Fruit fly (Drosophila melanogaster) whole organism, prepupa: ENCODE results near the gene CycD.
A peak's percentile ranks its signal among the peaks of the same experiment; 100 is the strongest.

Experiments used
- Blimp-1 ChIP-seq: fragments of 200-800 bp; sonication (Bioruptor generic); optimal IDR thresholded peaks from 3 replicates; lab custom pipeline; 2017; ENCODE audit warnings: missing biosample characterization, missing genetic modification characterization, mild to moderate bottlenecking, moderate library complexity, missing genetic modification reagents
- CG10631 ChIP-seq: fragments of 200-800 bp; sonication (Bioruptor generic); optimal IDR thresholded peaks from 2 replicates; lab custom pipeline; 2016; ENCODE audit warnings: missing biosample characterization, missing genetic modification characterization
- CG11294 ChIP-seq: fragments of 200-800 bp; sonication (Bioruptor generic); IDR thresholded peaks from 2 replicates; pipeline ENCODE4 v1.3.6; 2022; ENCODE audit warnings: missing biosample characterization, missing genetic modification characterization
- CG11762 ChIP-seq: fragments of 200-800 bp; sonication (Bioruptor generic); optimal IDR thresholded peaks from 3 replicates; lab custom pipeline; 2016; ENCODE audit warnings: missing biosample characterization, missing genetic modification characterization; ENCODE audit not compliant: insufficient read depth
- CG11902 ChIP-seq: fragments of 200-800 bp; sonication (Bioruptor generic); optimal IDR thresholded peaks from 3 replicates; lab custom pipeline; 2016; ENCODE audit warnings: missing biosample characterization, missing genetic modification characterization
- CG16779 ChIP-seq: fragments of 200-800 bp; sonication (Bioruptor generic); optimal IDR thresholded peaks from 3 replicates; lab custom pipeline; 2017; ENCODE audit warnings: missing biosample characterization, mild to moderate bottlenecking, missing genetic modification characterization
- CG3032 ChIP-seq: fragments of 200-800 bp; optimal IDR thresholded peaks from 2 replicates; lab custom pipeline; 2019; ENCODE audit warnings: missing biosample characterization, mild to moderate bottlenecking, missing genetic modification characterization, moderate library complexity
- CG31627 ChIP-seq: fragments of 200-800 bp; sonication (Bioruptor generic); optimal IDR thresholded peaks from 3 replicates; lab custom pipeline; 2016; ENCODE audit warnings: missing biosample characterization, missing genetic modification characterization
- CG32006 ChIP-seq: fragments of 200-800 bp; sonication (Bioruptor generic); optimal IDR thresholded peaks from 3 replicates; lab custom pipeline; 2017; ENCODE audit warnings: missing biosample characterization, mild to moderate bottlenecking, missing genetic modification characterization
- CG34406 ChIP-seq: fragments of 200-800 bp; sonication (Bioruptor generic); optimal IDR thresholded peaks from 3 replicates; lab custom pipeline; 2016; ENCODE audit warnings: missing biosample characterization, missing genetic modification characterization
- CG4318 ChIP-seq: fragments of 200-800 bp; sonication (Bioruptor generic); optimal IDR thresholded peaks from 3 replicates; lab custom pipeline; 2017; ENCODE audit warnings: missing biosample characterization, mild to moderate bottlenecking, missing genetic modification characterization
- CG6276 ChIP-seq: fragments of 200-800 bp; sonication (Bioruptor generic); optimal IDR thresholded peaks from 2 replicates; lab custom pipeline; 2017; ENCODE audit warnings: missing biosample characterization, mild to moderate bottlenecking, missing genetic modification characterization
- CG6792 ChIP-seq: fragments of 200-800 bp; sonication (Bioruptor generic); optimal IDR thresholded peaks from 3 replicates; lab custom pipeline; 2016; ENCODE audit warnings: missing biosample characterization, missing genetic modification characterization
- CG6808 ChIP-seq: fragments of 200-800 bp; sonication (Bioruptor generic); optimal IDR thresholded peaks from 3 replicates; lab custom pipeline; 2017; ENCODE audit warnings: missing biosample characterization, missing genetic modification characterization, mild to moderate bottlenecking, moderate library complexity, missing genetic modification reagents
- CG6854 ChIP-seq: fragments of 200-800 bp; sonication (Bioruptor generic); optimal IDR thresholded peaks from 2 replicates; lab custom pipeline; 2017; ENCODE audit warnings: missing biosample characterization, mild to moderate bottlenecking, missing genetic modification characterization
- CG7368 ChIP-seq: fragments of 200-800 bp; sonication (Bioruptor generic); optimal IDR thresholded peaks from 3 replicates; lab custom pipeline; 2016; ENCODE audit warnings: missing biosample characterization, missing genetic modification characterization
- CG8632 ChIP-seq: fragments of 200-800 bp; sonication (Bioruptor generic); optimal IDR thresholded peaks from 3 replicates; lab custom pipeline; 2016; ENCODE audit warnings: missing biosample characterization, missing genetic modification characterization
- CG9139 ChIP-seq: fragments of 200-800 bp; sonication (Bioruptor generic); optimal IDR thresholded peaks from 3 replicates; lab custom pipeline; 2017; ENCODE audit warnings: missing biosample characterization, mild to moderate bottlenecking, missing genetic modification characterization
- Eip75B ChIP-seq: fragments of 200-800 bp; sonication (Bioruptor generic); optimal IDR thresholded peaks from 3 replicates; lab custom pipeline; 2016; ENCODE audit warnings: missing biosample characterization, missing genetic modification characterization
- Eip78C ChIP-seq: fragments of 200-800 bp; sonication (Bioruptor generic); peaks from one replicate; lab custom pipeline; 2016; ENCODE audit warnings: missing biosample characterization, missing genetic modification characterization
- Eip93F ChIP-seq: fragments of 200-800 bp; sonication (Bioruptor generic); optimal IDR thresholded peaks from 2 replicates; lab custom pipeline; 2016; ENCODE audit warnings: missing biosample characterization, mild to moderate bottlenecking, missing genetic modification characterization
- Ets21C ChIP-seq: fragments of 200-800 bp; sonication (Bioruptor generic); optimal IDR thresholded peaks from 3 replicates; lab custom pipeline; 2016; ENCODE audit warnings: missing biosample characterization, missing genetic modification characterization
- Ets96B ChIP-seq: fragments of 200-800 bp; optimal IDR thresholded peaks from 2 replicates; lab custom pipeline; 2019; ENCODE audit warnings: missing biosample characterization, mild to moderate bottlenecking, missing genetic modification characterization, moderate library complexity
- Gug ChIP-seq: fragments of 200-800 bp; sonication (Bioruptor generic); IDR thresholded peaks from 2 replicates; pipeline ENCODE4 v1.3.6; 2022; ENCODE audit warnings: missing biosample characterization, missing genetic modification characterization
- Hr38 ChIP-seq: sonication (Bioruptor generic); optimal IDR thresholded peaks from 2 replicates; lab custom pipeline; 2016; ENCODE audit warnings: missing biosample characterization, missing genetic modification characterization
- Hr39 ChIP-seq: fragments of 200-800 bp; sonication (Bioruptor generic); optimal IDR thresholded peaks from 2 replicates; lab custom pipeline; 2016; ENCODE audit warnings: missing biosample characterization, missing genetic modification characterization
- Lpt ChIP-seq: fragments of 200-800 bp; sonication (Bioruptor generic); optimal IDR thresholded peaks from 3 replicates; lab custom pipeline; 2016; ENCODE audit warnings: missing biosample characterization, missing genetic modification characterization
- OdsH ChIP-seq: fragments of 200-800 bp; sonication (Bioruptor generic); optimal IDR thresholded peaks from 3 replicates; lab custom pipeline; 2016; ENCODE audit warnings: missing biosample characterization, missing genetic modification characterization
- Smox ChIP-seq: fragments of 200-800 bp; sonication (Bioruptor generic); optimal IDR thresholded peaks from 3 replicates; lab custom pipeline; 2016; ENCODE audit warnings: missing biosample characterization, missing genetic modification characterization
- Sox102F ChIP-seq: fragments of 200-800 bp; sonication (Bioruptor generic); optimal IDR thresholded peaks from 2 replicates; lab custom pipeline; 2016; ENCODE audit warnings: missing biosample characterization, mild to moderate bottlenecking, missing genetic modification characterization
- Sox14 ChIP-seq: fragments of 200-800 bp; sonication (Bioruptor generic); optimal IDR thresholded peaks from 3 replicates; lab custom pipeline; 2016; ENCODE audit warnings: missing biosample characterization, missing genetic modification characterization
- achi ChIP-seq: fragments of 200-800 bp; sonication (Bioruptor generic); optimal IDR thresholded peaks from 3 replicates; lab custom pipeline; 2016; ENCODE audit warnings: missing biosample characterization, missing genetic modification characterization
- cyc ChIP-seq: fragments of 200-800 bp; sonication (Bioruptor generic); optimal IDR thresholded peaks from 3 replicates; lab custom pipeline; 2016; ENCODE audit warnings: missing biosample characterization, missing genetic modification characterization
- dsx ChIP-seq: fragments of 200-800 bp; optimal IDR thresholded peaks from 3 replicates; lab custom pipeline; 2019; ENCODE audit warnings: missing biosample characterization, mild to moderate bottlenecking, missing genetic modification characterization, moderate library complexity; ENCODE audit not compliant: poor library complexity, severe bottlenecking
- eg ChIP-seq: fragments of 200-800 bp; sonication (Bioruptor generic); IDR thresholded peaks from 3 replicates; pipeline ENCODE4 v1.3.6; 2022; ENCODE audit warnings: missing biosample characterization, missing genetic modification characterization
- fd85E ChIP-seq: fragments of 200-800 bp; sonication (Bioruptor generic); optimal IDR thresholded peaks from 3 replicates; lab custom pipeline; 2016; ENCODE audit warnings: missing biosample characterization, missing genetic modification characterization
- fkh ChIP-seq: fragments of 200-800 bp; sonication (Bioruptor generic); optimal IDR thresholded peaks from 3 replicates; lab custom pipeline; 2017; ENCODE audit warnings: missing biosample characterization, mild to moderate bottlenecking, missing genetic modification characterization, moderate library complexity
- lz ChIP-seq: fragments of 200-800 bp; sonication (Bioruptor generic); optimal IDR thresholded peaks from 3 replicates; lab custom pipeline; 2016; ENCODE audit warnings: missing biosample characterization, missing genetic modification characterization
- net ChIP-seq: fragments of 200-800 bp; sonication (Bioruptor generic); optimal IDR thresholded peaks from 3 replicates; lab custom pipeline; 2016; ENCODE audit warnings: missing biosample characterization, missing genetic modification characterization
- pdm3 ChIP-seq: fragments of 200-800 bp; sonication (Bioruptor generic); optimal IDR thresholded peaks from 3 replicates; lab custom pipeline; 2016; ENCODE audit warnings: missing biosample characterization, missing genetic modification characterization
- salr ChIP-seq, 2 experiments: fragments of 200-800 bp; sonication (Bioruptor generic); optimal IDR thresholded peaks; 3 replicates each; lab custom pipeline; 2016 to 2018; ENCODE audit warnings: missing biosample characterization in 2 of 2, missing genetic modification characterization in 2 of 2, mild to moderate bottlenecking in 1 of 2
- ss ChIP-seq, 2 experiments: fragments of 200-800 bp; sonication (Bioruptor generic); optimal IDR thresholded peaks; 2 replicates in 1 of 2; 3 replicates in 1 of 2; lab custom pipeline; 2017 to 2018; ENCODE audit warnings: mild to moderate bottlenecking in 2 of 2, missing biosample characterization in 2 of 2, missing genetic modification characterization in 2 of 2, moderate library complexity in 1 of 2
- svp ChIP-seq: fragments of 200-800 bp; sonication (Bioruptor generic); peaks from one replicate; lab custom pipeline; 2016; ENCODE audit warnings: missing biosample characterization, missing genetic modification characterization
- topi ChIP-seq: fragments of 200-800 bp; sonication (Bioruptor generic); optimal IDR thresholded peaks from 3 replicates; lab custom pipeline; 2016; ENCODE audit warnings: missing biosample characterization, missing genetic modification characterization
- vri ChIP-seq: fragments of 200-800 bp; sonication (Bioruptor generic); optimal IDR thresholded peaks from 3 replicates; lab custom pipeline; 2016; ENCODE audit warnings: missing biosample characterization, mild to moderate bottlenecking, missing genetic modification characterization

The CycD gene

DNA sequence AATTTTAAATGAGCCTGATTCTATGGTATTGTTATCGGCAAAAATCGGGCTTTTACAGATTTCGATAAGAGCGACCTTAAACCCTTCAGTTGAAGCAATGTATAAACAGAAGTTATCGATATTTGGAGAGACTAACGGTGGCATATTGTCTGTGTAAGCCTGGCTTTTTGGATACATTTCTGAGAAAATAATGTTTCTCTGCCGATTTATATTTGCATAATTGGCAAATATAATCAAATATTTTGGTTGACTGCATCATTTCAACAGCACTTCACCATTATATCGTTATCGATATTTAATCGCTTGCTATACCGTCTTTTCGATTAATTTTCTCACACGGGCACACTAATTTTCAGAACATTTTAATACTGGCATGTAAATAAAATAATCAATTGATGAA lies 39.6 kb downstream of the CycD start, which contains the start of gene CG16952:
Gene CG16952 (plus strand): TSS at position 341 of the 400 bp plus-strand sequence.
- TF ChIP-seq CG9139 (GFP tag; lab: Kevin White, UChicago), result no peak
- no peak for TF ChIP-seq Eip93F (GFP tag; lab: Kevin White, UChicago)
- peak; percentile 17 for TF ChIP-seq CG31627 (GFP tag; lab: Kevin White, UChicago)
- no peak for TF ChIP-seq Eip78C
- no peak for TF ChIP-seq CG7368 (GFP tag; lab: Kevin White, UChicago)
- TF ChIP-seq svp, result peak; percentile 81
- peak; percentile 29 for TF ChIP-seq vri (GFP tag; lab: Kevin White, UChicago)
- TF ChIP-seq fkh (GFP tag; lab: Kevin White, UChicago), result peak; percentile 49
- no peak for TF ChIP-seq Ets96B (tag; lab: Kevin White, UChicago)
- no peak for TF ChIP-seq CG6854 (GFP tag; lab: Kevin White, UChicago)
- TF ChIP-seq Sox14 (GFP tag; lab: Kevin White, UChicago), result peak; percentile 32
- peak; percentile 0 for TF ChIP-seq topi (GFP tag; lab: Kevin White, UChicago)
- TF ChIP-seq Lpt, result no peak
- TF ChIP-seq, all 60 proteins: peak for 6

DNA sequence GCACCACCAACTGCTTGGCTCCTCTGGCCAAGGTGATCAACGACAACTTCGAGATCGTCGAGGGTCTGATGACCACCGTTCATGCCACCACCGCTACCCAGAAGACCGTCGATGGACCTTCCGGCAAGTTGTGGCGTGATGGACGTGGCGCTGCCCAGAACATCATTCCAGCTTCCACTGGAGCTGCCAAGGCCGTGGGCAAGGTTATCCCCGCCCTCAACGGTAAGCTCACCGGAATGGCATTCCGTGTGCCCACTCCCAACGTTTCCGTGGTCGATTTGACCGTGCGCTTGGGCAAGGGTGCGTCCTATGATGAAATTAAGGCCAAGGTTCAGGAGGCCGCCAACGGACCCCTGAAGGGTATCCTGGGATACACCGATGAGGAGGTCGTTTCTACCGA lies 40.7 kb downstream of the CycD start:
- no peak for TF ChIP-seq CG6276
- no peak for TF ChIP-seq ss (GFP tag; optimal IDR thresholded peaks at IDR 0.05; lab: Kevin White, UChicago)
- TF ChIP-seq Sox102F, result no peak
- no peak for TF ChIP-seq eg (GFP tag; lab: Robert Waterston, UW)
- TF ChIP-seq Blimp-1 (GFP tag; lab: Kevin White, UChicago), result no peak
- TF ChIP-seq svp, result no peak
- TF ChIP-seq Eip93F (GFP tag; lab: Kevin White, UChicago), result no peak
- TF ChIP-seq net (GFP tag; lab: Kevin White, UChicago), result no peak
- TF ChIP-seq cyc (GFP tag; lab: Kevin White, UChicago), result no peak
- TF ChIP-seq achi (GFP tag; lab: Kevin White, UChicago), result no peak
- no peak for TF ChIP-seq CG3032 (tag; lab: Kevin White, UChicago)
- no peak for TF ChIP-seq Eip75B (GFP tag; lab: Kevin White, UChicago)
- TF ChIP-seq CG31627 (GFP tag; lab: Kevin White, UChicago), result no peak
- no peak for TF ChIP-seq CG8632
- no peak for TF ChIP-seq CG6792 (GFP tag; lab: Kevin White, UChicago)
- no peak for TF ChIP-seq CG11762 (GFP tag; lab: Kevin White, UChicago)
- no peak for TF ChIP-seq Sox14 (GFP tag; lab: Kevin White, UChicago)
- TF ChIP-seq Lpt, result no peak
- TF ChIP-seq vri (GFP tag; lab: Kevin White, UChicago), result no peak

DNA sequence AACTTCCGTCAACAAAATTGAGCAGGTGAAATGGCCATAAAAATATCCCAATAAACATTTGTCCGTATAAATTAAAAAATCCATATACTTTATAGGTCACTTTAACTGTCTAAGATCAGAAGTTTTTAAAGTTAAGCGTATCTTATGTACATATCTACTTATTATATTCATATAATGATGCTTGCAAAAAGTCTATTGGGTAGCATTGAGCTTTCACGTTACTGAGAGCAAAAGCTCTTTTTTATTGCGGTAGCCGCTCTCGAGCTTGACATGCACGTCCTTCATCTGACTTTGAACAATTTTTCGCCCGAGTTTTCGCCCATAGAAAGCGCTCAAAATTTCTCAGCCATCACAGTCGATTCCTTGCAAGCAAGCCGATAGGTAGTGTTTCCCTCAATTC lies 41.6 kb downstream of the CycD start, which contains the start of gene Gapdh2:
Gene Gapdh2 (plus strand): TSS at position 283 of the 400 bp plus-strand sequence.
- peak; percentile 100 for TF ChIP-seq Lpt
- peak; percentile 100 for TF ChIP-seq Ets96B (tag; lab: Kevin White, UChicago)
- peak; percentile 98 for TF ChIP-seq Ets21C
- peak; percentile 99 for TF ChIP-seq CG11762 (GFP tag; lab: Kevin White, UChicago)
- TF ChIP-seq pdm3, result peak; percentile 99
- TF ChIP-seq OdsH, result peak; percentile 99
- peak; percentile 100 for TF ChIP-seq vri (GFP tag; lab: Kevin White, UChicago)
- TF ChIP-seq CG34406 (GFP tag; lab: Kevin White, UChicago), result peak; percentile 100
- TF ChIP-seq Hr39, result peak; percentile 98
- TF ChIP-seq CG6808 (GFP tag; lab: Kevin White, UChicago), result peak; percentile 99
- TF ChIP-seq CG11902 (GFP tag; lab: Kevin White, UChicago), result peak; percentile 96
- TF ChIP-seq Hr38 (GFP tag; lab: Kevin White, UChicago), result peak; percentile 42
- peak; percentile 100 for TF ChIP-seq Eip93F (GFP tag; lab: Kevin White, UChicago)
- TF ChIP-seq Smox (GFP tag; lab: Kevin White, UChicago), result peak; percentile 100
- TF ChIP-seq lz (GFP tag; lab: Kevin White, UChicago), result peak; percentile 99
- peak; percentile 97 to 99 for TF ChIP-seq salr (GFP tag; optimal IDR thresholded peaks at IDR 0.05; lab: Kevin White, UChicago)
- peak; percentile 99 for TF ChIP-seq CG32006 (GFP tag; lab: Kevin White, UChicago)
- peak; percentile 99 for TF ChIP-seq CG10631 (GFP tag; lab: Kevin White, UChicago)
- TF ChIP-seq dsx (GFP tag; lab: Kevin White, UChicago), result peak; percentile 99
- peak; percentile 99 for TF ChIP-seq Gug
- TF ChIP-seq CG7368 (GFP tag; lab: Kevin White, UChicago), result peak; percentile 99
- peak; percentile 100 for TF ChIP-seq svp
- TF ChIP-seq CG6792 (GFP tag; lab: Kevin White, UChicago), result peak; percentile 100
- peak; percentile 100 for TF ChIP-seq topi (GFP tag; lab: Kevin White, UChicago)
- TF ChIP-seq CG11294 (GFP tag; lab: Robert Waterston, UW), result peak; percentile 99
- peak; percentile 99 for TF ChIP-seq cyc (GFP tag; lab: Kevin White, UChicago)
- peak; percentile 100 for TF ChIP-seq ss (GFP tag; optimal IDR thresholded peaks at IDR 0.05; lab: Kevin White, UChicago)
- peak; percentile 99 for TF ChIP-seq Eip75B (GFP tag; lab: Kevin White, UChicago)
- TF ChIP-seq CG4318, result peak; percentile 96
- TF ChIP-seq Sox102F, result peak; percentile 100
- TF ChIP-seq CG6854 (GFP tag; lab: Kevin White, UChicago), result peak; percentile 99
- peak; percentile 98 for TF ChIP-seq fd85E (GFP tag; lab: Kevin White, UChicago)
- TF ChIP-seq CG16779 (tag; lab: Kevin White, UChicago), result peak; percentile 99
